Worm (Caenorhabditis elegans) whole organism, early embryonic: Measurements from ENCODE around the gene R05G6.3.

ENCODE experiments used
- B0310.2 ChIP-seq: sonication (generic microtip); optimal IDR thresholded peaks from 2 replicates; lab custom pipeline; 2016; ENCODE audit warnings: mild to moderate bottlenecking, missing genetic modification characterization, missing compliant biosample characterization
- F13C5.2 ChIP-seq: sonication (generic microtip); optimal IDR thresholded peaks from 2 replicates; lab custom pipeline; 2017; ENCODE audit warnings: mild to moderate bottlenecking, missing genetic modification characterization, inconsistent platforms, missing compliant biosample characterization
- aly-1 ChIP-seq: sonication (generic microtip); optimal IDR thresholded peaks from 2 replicates; lab custom pipeline; 2016; ENCODE audit warnings: missing genetic modification characterization, missing compliant biosample characterization
- ama-1 ChIP-seq: fragments of 150-350 bp; optimal IDR thresholded peaks from 2 replicates; lab custom pipeline; 2014
- ceh-13 ChIP-seq: fragments of 200-800 bp; sonication (Bioruptor generic); optimal IDR thresholded peaks from 2 replicates; lab custom pipeline; 2018; ENCODE audit warnings: mild to moderate bottlenecking, missing genetic modification characterization, missing compliant biosample characterization
- ceh-36 ChIP-seq: sonication (generic microtip); optimal IDR thresholded peaks from 2 replicates; lab custom pipeline; 2016; ENCODE audit warnings: missing genetic modification characterization, inconsistent platforms, missing compliant biosample characterization
- ets-7 ChIP-seq: sonication (generic microtip); optimal IDR thresholded peaks from 2 replicates; lab custom pipeline; 2016; ENCODE audit warnings: missing genotype, missing genetic modification characterization, missing compliant biosample characterization
- flt-1 ChIP-seq: fragments of 200-800 bp; sonication (Bioruptor generic); IDR thresholded peaks from 2 replicates; pipeline ENCODE4 v1.3.6; 2022; ENCODE audit warnings: missing genetic modification characterization, missing compliant biosample characterization
- hmbx-1 ChIP-seq: sonication (generic microtip); optimal IDR thresholded peaks from 2 replicates; lab custom pipeline; 2016; ENCODE audit warnings: mild to moderate bottlenecking, missing genetic modification characterization, missing compliant biosample characterization
- hmg-4 ChIP-seq: fragments of 200-800 bp; sonication (Bioruptor generic); optimal IDR thresholded peaks from 2 replicates; lab custom pipeline; 2018; ENCODE audit warnings: mild to moderate bottlenecking, missing genetic modification characterization, missing compliant biosample characterization
- hnd-1 ChIP-seq: sonication (generic microtip); optimal IDR thresholded peaks from 2 replicates; lab custom pipeline; 2016; ENCODE audit warnings: missing genetic modification characterization, missing compliant biosample characterization
- pes-1 ChIP-seq: fragments of 200-800 bp; sonication (Bioruptor generic); IDR thresholded peaks from 2 replicates; pipeline ENCODE4 v1.3.6; 2022; ENCODE audit warnings: missing genetic modification reagents, missing genetic modification characterization, missing compliant biosample characterization
- scrt-1 ChIP-seq: fragments of 200-800 bp; sonication (Bioruptor generic); IDR thresholded peaks from 2 replicates; pipeline ENCODE4 v1.3.6; 2022; ENCODE audit warnings: missing genetic modification characterization, missing compliant biosample characterization
- sea-1 ChIP-seq: fragments of 200-800 bp; sonication (Bioruptor generic); conservative IDR thresholded peaks from 2 replicates; pipeline ENCODE4 v1.3.6; 2022; ENCODE audit warnings: missing genetic modification characterization, missing compliant biosample characterization
- tbx-11 ChIP-seq: fragments of 200-800 bp; sonication (Bioruptor generic); IDR thresholded peaks from 2 replicates; pipeline ENCODE4 v1.3.6; 2022; ENCODE audit warnings: missing genetic modification characterization, missing compliant biosample characterization
- tbx-37 ChIP-seq: fragments of 200-800 bp; sonication (Bioruptor generic); conservative IDR thresholded peaks from 2 replicates; pipeline ENCODE4 v1.3.6; 2022; ENCODE audit warnings: missing genetic modification reagents, missing genetic modification characterization, missing compliant biosample characterization
- tra-4 ChIP-seq: sonication (generic microtip); optimal IDR thresholded peaks from 2 replicates; lab custom pipeline; 2017; ENCODE audit warnings: missing genetic modification characterization, missing compliant biosample characterization

The R05G6.3 gene

DNA sequence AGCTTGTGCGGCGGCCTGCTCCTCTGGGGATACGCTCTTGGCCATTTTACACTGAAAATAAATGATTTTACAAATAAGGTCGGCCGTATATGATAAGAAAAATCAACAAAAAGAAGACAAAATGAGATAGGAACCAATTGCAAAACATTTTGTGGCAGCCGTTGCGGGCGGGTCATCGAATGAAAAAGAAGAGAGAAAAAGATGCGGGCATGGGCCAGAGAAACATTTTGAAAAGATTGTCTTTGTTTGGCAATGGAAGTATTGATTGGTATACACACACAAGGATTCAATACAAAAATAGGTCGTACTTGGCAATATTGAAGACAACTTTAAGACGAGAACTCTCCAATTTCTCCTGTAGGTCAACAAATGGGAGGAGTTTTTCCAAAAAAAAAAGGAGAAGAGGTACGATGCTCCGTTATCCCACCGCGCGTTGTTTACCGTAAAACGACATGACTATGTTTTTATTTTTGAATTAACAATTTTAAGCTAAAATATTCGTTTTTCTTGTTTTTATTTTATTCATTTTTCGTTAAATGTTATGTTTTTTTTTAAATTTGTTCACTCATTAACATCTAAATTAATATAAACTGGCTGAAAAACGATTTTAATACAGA lies 3.6 kb upstream of the R05G6.3 start, which contains the start of the genes plc-4 and R05G6.4:
Gene plc-4 (minus strand): TSS at position 51 of the 617 bp plus-strand sequence.
Gene R05G6.4 (plus strand): TSS at position 617 of the 617 bp plus-strand sequence.
- no peak for TF ChIP-seq scrt-1 (GFP tag; lab: Robert Waterston, UW)
- no peak for TF ChIP-seq tbx-37 (GFP tag; lab: Robert Waterston, UW)
- no peak for TF ChIP-seq ama-1 (lab: Kevin White, UChicago)
- no peak for TF ChIP-seq aly-1 (tag; lab: Kevin White, UChicago)
- no peak for TF ChIP-seq tbx-11 (GFP tag; lab: Robert Waterston, UW)
- no peak for TF ChIP-seq hmg-4 (GFP tag; lab: Kevin White, UChicago)
- no peak for TF ChIP-seq hmbx-1 (tag; lab: Kevin White, UChicago)
- TF ChIP-seq pes-1 = no peak
- TF ChIP-seq ceh-36 (tag; lab: Kevin White, UChicago) = no peak
- no peak for TF ChIP-seq tra-4 (tag; lab: Kevin White, UChicago)
- no peak for TF ChIP-seq flt-1 (GFP tag; lab: Robert Waterston, UW)
- no peak for TF ChIP-seq ets-7 (tag; lab: Kevin White, UChicago)
- TF ChIP-seq sea-1 (GFP tag; lab: Robert Waterston, UW) = no peak
- no peak for TF ChIP-seq hnd-1 (tag; lab: Kevin White, UChicago)
- TF ChIP-seq F13C5.2 = no peak
- no peak for TF ChIP-seq B0310.2 (tag; lab: Kevin White, UChicago)
- TF ChIP-seq ceh-13 (GFP tag; lab: Kevin White, UChicago) = no peak

DNA sequence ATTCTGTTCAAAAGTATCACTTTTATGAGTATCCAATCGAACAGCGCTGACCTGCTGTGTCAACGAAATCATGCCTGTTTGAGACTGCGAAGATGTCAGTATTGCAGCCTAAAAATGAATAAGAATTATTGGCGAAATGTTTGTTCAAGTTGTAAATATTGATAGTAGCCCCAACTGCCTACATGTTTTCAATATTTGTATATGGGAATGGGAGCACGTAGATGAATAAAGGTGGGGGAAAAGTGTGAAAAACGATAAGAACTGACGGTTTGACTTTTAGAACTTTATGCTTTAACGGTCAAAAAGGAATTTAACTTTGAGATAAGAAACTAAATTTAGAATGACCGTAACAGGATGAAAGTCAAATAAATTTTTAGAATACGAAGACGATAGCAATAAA lies 3.9 kb downstream of the R05G6.3 start:
- TF ChIP-seq ceh-36 (tag; lab: Kevin White, UChicago) (no peak), ets-7 (tag; lab: Kevin White, UChicago) (no peak), tbx-37 (GFP tag; lab: Robert Waterston, UW) (no peak)

DNA sequence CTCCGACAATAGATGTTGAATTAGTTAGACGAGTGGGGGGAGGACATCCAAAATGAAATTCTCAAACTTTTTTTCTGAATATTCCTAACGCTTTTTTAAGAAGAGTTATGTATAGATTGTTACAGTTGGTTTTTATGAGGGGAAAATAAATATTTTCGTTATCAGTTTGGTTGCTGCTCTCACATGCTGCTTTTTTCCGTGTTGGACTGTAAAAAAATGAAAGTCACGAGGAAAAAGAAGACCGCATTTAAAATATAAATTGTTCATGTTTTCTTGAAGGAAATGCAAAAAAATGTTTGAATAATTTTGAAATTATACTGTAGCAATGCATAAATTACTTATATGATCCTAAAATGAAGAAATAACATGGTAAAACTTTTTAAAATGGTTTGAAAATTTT lies 4.5 kb downstream of the R05G6.3 start:
- TF ChIP-seq hmbx-1 (tag; lab: Kevin White, UChicago) (no peak), hmg-4 (GFP tag; lab: Kevin White, UChicago) (no peak), pes-1 (no peak), flt-1 (GFP tag; lab: Robert Waterston, UW) (no peak), tbx-11 (GFP tag; lab: Robert Waterston, UW) (no peak), ceh-13 (GFP tag; lab: Kevin White, UChicago) (no peak), B0310.2 (tag; lab: Kevin White, UChicago) (no peak), scrt-1 (GFP tag; lab: Robert Waterston, UW) (no peak), hnd-1 (tag; lab: Kevin White, UChicago) (no peak), ama-1 (lab: Kevin White, UChicago) (no peak), sea-1 (GFP tag; lab: Robert Waterston, UW) (no peak), ceh-36 (tag; lab: Kevin White, UChicago) (no peak), tra-4 (tag; lab: Kevin White, UChicago) (no peak), tbx-37 (GFP tag; lab: Robert Waterston, UW) (no peak), F13C5.2 (no peak), ets-7 (tag; lab: Kevin White, UChicago) (no peak), aly-1 (tag; lab: Kevin White, UChicago) (no peak)

DNA sequence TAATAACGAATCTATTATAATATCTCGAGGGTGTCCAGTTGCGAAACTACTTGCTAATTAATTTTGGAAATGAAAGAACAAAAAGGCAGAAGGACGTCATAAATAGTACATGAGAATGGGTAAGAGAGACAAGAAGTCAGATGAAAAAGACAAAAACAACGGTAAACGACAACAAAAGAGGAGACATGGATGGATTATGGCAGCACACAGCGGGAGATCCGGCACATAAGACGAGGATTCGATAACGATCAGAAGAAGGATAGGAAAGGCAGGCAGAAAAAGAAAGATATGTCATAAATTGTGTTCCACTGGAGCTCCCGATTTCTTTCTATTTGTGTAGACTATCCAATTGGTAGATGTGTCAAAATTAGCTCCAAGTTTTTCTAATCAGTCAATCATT lies 5.2 kb downstream of the R05G6.3 start:
- TF ChIP-seq hmg-4 (GFP tag; lab: Kevin White, UChicago) (no peak), flt-1 (GFP tag; lab: Robert Waterston, UW) (no peak), ama-1 (lab: Kevin White, UChicago) (no peak), ceh-36 (tag; lab: Kevin White, UChicago) (no peak), tbx-37 (GFP tag; lab: Robert Waterston, UW) (no peak), hmbx-1 (tag; lab: Kevin White, UChicago) (no peak), ets-7 (tag; lab: Kevin White, UChicago) (no peak), sea-1 (GFP tag; lab: Robert Waterston, UW) (no peak), ceh-13 (GFP tag; lab: Kevin White, UChicago) (no peak), hnd-1 (tag; lab: Kevin White, UChicago) (no peak), F13C5.2 (no peak), pes-1 (no peak), tra-4 (tag; lab: Kevin White, UChicago) (no peak), tbx-11 (GFP tag; lab: Robert Waterston, UW) (no peak), scrt-1 (GFP tag; lab: Robert Waterston, UW) (no peak), aly-1 (tag; lab: Kevin White, UChicago) (no peak), B0310.2 (tag; lab: Kevin White, UChicago) (no peak)

DNA sequence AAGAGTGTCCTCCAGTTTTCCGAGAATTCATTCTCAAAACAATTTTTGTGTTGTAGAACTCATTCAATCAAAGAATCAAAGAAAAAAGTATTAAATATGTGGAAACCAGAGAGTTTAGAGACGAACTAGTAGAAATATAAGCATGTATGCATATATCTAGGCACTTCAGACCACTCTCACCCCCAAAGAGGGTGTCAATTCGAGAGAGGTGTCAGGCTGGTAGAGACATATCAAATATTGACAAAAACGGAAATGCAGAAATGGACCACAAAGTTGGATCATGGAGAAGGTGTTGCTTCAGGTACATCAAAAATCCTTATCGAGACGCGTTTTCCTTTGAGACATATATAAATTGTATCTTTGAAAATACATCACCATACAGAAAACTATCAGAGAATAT lies 7.4 kb downstream of the R05G6.3 start:
- no peak for TF ChIP-seq scrt-1 (GFP tag; lab: Robert Waterston, UW)
- TF ChIP-seq ceh-36 (tag; lab: Kevin White, UChicago) = no peak
- TF ChIP-seq F13C5.2 = no peak

DNA sequence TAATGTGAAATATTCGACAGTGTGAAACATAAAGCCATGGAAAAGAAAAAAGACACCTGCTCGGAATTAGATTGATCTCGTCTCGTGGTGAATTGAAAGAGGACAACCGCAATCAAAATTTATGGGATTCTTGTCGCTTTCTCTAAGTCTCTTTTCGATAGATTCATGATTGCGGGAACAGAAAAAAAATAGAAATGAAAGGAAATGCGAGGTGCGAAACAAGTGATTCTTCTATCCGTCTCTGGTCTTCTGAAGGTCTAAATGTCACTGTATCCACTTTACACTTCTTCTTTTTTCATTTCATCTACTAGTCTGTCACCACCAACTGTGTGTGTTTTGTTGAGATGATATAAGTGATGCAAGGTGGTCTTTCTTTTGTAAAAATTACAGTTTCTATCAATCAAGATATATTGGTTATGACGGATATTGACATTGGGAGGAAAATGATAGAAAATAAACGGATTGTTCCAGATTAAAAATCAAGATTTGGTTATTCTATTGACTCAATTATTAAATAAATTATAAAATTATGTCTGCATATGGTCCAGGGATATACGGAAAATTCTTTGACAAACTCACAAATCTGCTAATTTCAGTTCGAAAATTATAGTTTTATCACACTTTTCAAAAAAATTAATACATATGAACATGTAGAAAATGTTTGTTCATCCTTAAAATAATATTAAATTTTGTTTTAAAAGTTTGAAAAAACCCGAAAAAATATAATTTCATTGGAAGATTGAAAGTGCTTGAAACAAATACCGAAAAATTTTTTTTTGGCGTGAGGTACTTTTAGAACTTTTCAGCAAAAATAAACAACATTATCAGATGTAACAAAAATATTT lies 14.1 kb downstream of the R05G6.3 start:
- TF ChIP-seq aly-1 (tag; lab: Kevin White, UChicago) (no peak), ceh-36 (tag; lab: Kevin White, UChicago) (no peak), tra-4 (tag; lab: Kevin White, UChicago) (no peak), ama-1 (lab: Kevin White, UChicago) (no peak), ceh-13 (GFP tag; lab: Kevin White, UChicago) (no peak), hmg-4 (GFP tag; lab: Kevin White, UChicago) (no peak), flt-1 (GFP tag; lab: Robert Waterston, UW) (no peak), hnd-1 (tag; lab: Kevin White, UChicago) (no peak), sea-1 (GFP tag; lab: Robert Waterston, UW) (no peak)
